Worm (Caenorhabditis elegans) whole organism, L3 larva: ENCODE results near the gene ZC132.11.
"Not testable (repeated sequence)": the region's sequence is repeated elsewhere in the genome, so short reads cannot be mapped to it uniquely, and the experiment has no call there.

Source experiments
- R02D3.7 ChIP-seq: fragments of 150-350 bp; optimal IDR thresholded peaks from 2 replicates; lab custom pipeline; 2014; ENCODE audit warnings: missing biosample characterization, missing genetic modification characterization
- nhr-77 ChIP-seq: fragments of 150-350 bp; optimal IDR thresholded peaks from 2 replicates; lab custom pipeline; 2014; ENCODE audit warnings: missing biosample characterization, missing genetic modification characterization

DNA sequence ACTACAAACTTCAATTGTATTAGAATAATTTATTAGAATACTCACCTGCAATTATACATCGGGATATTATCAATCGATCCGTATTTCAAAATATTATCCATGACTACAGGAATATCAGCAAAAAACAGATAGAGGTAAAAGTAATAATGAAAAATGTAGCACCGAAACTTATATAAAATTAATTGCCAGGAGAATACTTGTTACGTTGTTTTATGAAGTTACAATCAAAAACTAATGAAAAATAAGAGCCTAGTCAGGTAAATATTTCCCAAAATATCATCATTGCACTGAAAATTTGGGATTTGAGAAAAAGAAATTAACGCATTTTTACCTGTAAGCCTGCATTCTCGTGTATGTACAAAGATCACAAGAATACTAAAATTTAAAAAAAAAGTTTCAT, 27.2 kb downstream of the ZC132.11 start, which contains the start of gene srt-38:
- not testable (repeated sequence) for TF ChIP-seq nhr-77; R02D3.7 (tag; lab: Kevin White, UChicago)
